Worm (Caenorhabditis elegans) whole organism, L1 larva: ENCODE measurements around the gene his-24.
A peak's percentile ranks its signal among the peaks of the same experiment; 100 is the strongest.

Experiments used
- C16A3.4 ChIP-seq: fragments of 150-350 bp; optimal IDR thresholded peaks from 2 replicates; lab custom pipeline; 2014; ENCODE audit warnings: missing biosample characterization, missing genetic modification characterization
- F16B12.6 ChIP-seq: fragments of 150-350 bp; optimal IDR thresholded peaks from 2 replicates; lab custom pipeline; 2014; ENCODE audit warnings: missing biosample characterization, missing genetic modification characterization
- Y116A8C.19 ChIP-seq: sonication (generic microtip); optimal IDR thresholded peaks from 2 replicates; lab custom pipeline; 2016; ENCODE audit warnings: missing compliant biosample characterization, missing genetic modification characterization, borderline replicate concordance
- aly-2 ChIP-seq: fragments of 150-350 bp; optimal IDR thresholded peaks from 2 replicates; lab custom pipeline; 2014; ENCODE audit warnings: missing biosample characterization, missing genetic modification characterization
- blmp-1 ChIP-seq: fragments of 150-350 bp; optimal IDR thresholded peaks from 2 replicates; lab custom pipeline; 2014; ENCODE audit warnings: missing biosample characterization, missing genetic modification characterization
- ceh-8 ChIP-seq: fragments of 200-800 bp; sonication (Bioruptor generic); optimal IDR thresholded peaks from 2 replicates; lab custom pipeline; 2018; ENCODE audit warnings: mild to moderate bottlenecking, missing genetic modification characterization, moderate library complexity, missing compliant biosample characterization
- ceh-90 ChIP-seq: sonication (generic microtip); optimal IDR thresholded peaks from 2 replicates; lab custom pipeline; 2016; ENCODE audit warnings: missing genetic modification characterization, missing compliant biosample characterization
- dpl-1 ChIP-seq, 3 experiments: fragments of 150-350 bp in 2 of 3; sonication (generic microtip) in 1 of 3; optimal IDR thresholded peaks; 2 replicates each; lab custom pipeline; 2014 to 2017; ENCODE audit warnings: missing biosample characterization in 3 of 3, missing genetic modification characterization in 3 of 3, missing genetic modification reagents in 3 of 3
- efl-1 ChIP-seq, 4 experiments: fragments of 150-350 bp; optimal IDR thresholded peaks in 3 of 4; peaks in 1 of 4; 1 replicate in 1 of 4; 2 replicates in 3 of 4; lab custom pipeline; 2014; ENCODE audit warnings: missing biosample characterization in 2 of 4, missing genetic modification characterization in 2 of 4, missing genetic modification reagents in 2 of 4
- efl-3 ChIP-seq: fragments of 200-800 bp; sonication (Bioruptor generic); optimal IDR thresholded peaks from 2 replicates; lab custom pipeline; 2018; ENCODE audit warnings: mild to moderate bottlenecking, missing genetic modification characterization, missing compliant biosample characterization
- egl-13 ChIP-seq: sonication (generic microtip); optimal IDR thresholded peaks from 2 replicates; lab custom pipeline; 2016; ENCODE audit warnings: missing genotype, missing genetic modification reagents, missing genetic modification characterization, missing compliant biosample characterization
- elt-2 ChIP-seq: sonication (generic microtip); optimal IDR thresholded peaks from 2 replicates; lab custom pipeline; 2016; ENCODE audit warnings: missing genetic modification characterization, mild to moderate bottlenecking, inconsistent platforms, missing compliant biosample characterization, missing genetic modification reagents
- elt-3 ChIP-seq, 6 experiments: fragments of 150-350 bp in 1 of 6; sonication (generic microtip); optimal IDR thresholded peaks; 2 replicates each; lab custom pipeline; 2017 to 2018; ENCODE audit warnings: missing biosample characterization in 6 of 6, missing genetic modification characterization in 6 of 6, inconsistent platforms in 1 of 6
- fkh-10 ChIP-seq: sonication (generic microtip); optimal IDR thresholded peaks from 2 replicates; lab custom pipeline; 2017; ENCODE audit warnings: missing biosample characterization, missing genetic modification reagents, missing genetic modification characterization
- fkh-8 ChIP-seq: sonication (generic microtip); optimal IDR thresholded peaks from 2 replicates; lab custom pipeline; 2016; ENCODE audit warnings: mild to moderate bottlenecking, missing genetic modification characterization, missing compliant biosample characterization
- fos-1 ChIP-seq: fragments of 150-350 bp; optimal IDR thresholded peaks from 2 replicates; lab custom pipeline; 2014; ENCODE audit warnings: missing biosample characterization, missing genetic modification characterization
- hlh-17 ChIP-seq: fragments of 200-800 bp; sonication (Bioruptor generic); optimal IDR thresholded peaks from 2 replicates; lab custom pipeline; 2018; ENCODE audit warnings: missing genetic modification characterization, mild to moderate bottlenecking, missing compliant biosample characterization, moderate library complexity, borderline replicate concordance
- hlh-4 ChIP-seq: sonication (generic microtip); optimal IDR thresholded peaks from 2 replicates; lab custom pipeline; 2016; ENCODE audit warnings: mild to moderate bottlenecking, missing genetic modification characterization, missing compliant biosample characterization
- hpl-2 ChIP-seq: fragments of 150-350 bp; optimal IDR thresholded peaks from 2 replicates; lab custom pipeline; 2014; ENCODE audit warnings: missing biosample characterization, missing genetic modification reagents, missing genetic modification characterization
- irx-1 ChIP-seq: sonication (generic microtip); optimal IDR thresholded peaks from 2 replicates; lab custom pipeline; 2016; ENCODE audit warnings: missing genetic modification characterization, missing compliant biosample characterization
- isw-1 ChIP-seq: fragments of 200-800 bp; sonication (Bioruptor generic); IDR thresholded peaks from 2 replicates; pipeline ENCODE4 v1.3.6; 2022; ENCODE audit warnings: missing genetic modification characterization, missing compliant biosample characterization
- jun-1 ChIP-seq: fragments of 150-350 bp; optimal IDR thresholded peaks from 2 replicates; lab custom pipeline; 2014; ENCODE audit warnings: missing biosample characterization, missing genetic modification reagents, missing genetic modification characterization
- lin-13 ChIP-seq: fragments of 150-350 bp; optimal IDR thresholded peaks from 2 replicates; lab custom pipeline; 2014; ENCODE audit warnings: missing biosample characterization, missing genetic modification reagents, missing genetic modification characterization
- lin-15B ChIP-seq: fragments of 150-350 bp; sonication (generic microtip); optimal IDR thresholded peaks from 3 replicates; lab custom pipeline; 2014; ENCODE audit warnings: missing biosample characterization, missing genetic modification characterization
- lin-35 ChIP-seq, 2 experiments: fragments of 150-350 bp; optimal IDR thresholded peaks; 2 replicates each; lab custom pipeline; 2014; ENCODE audit warnings: missing biosample characterization in 2 of 2, missing genetic modification characterization in 2 of 2, missing genetic modification reagents in 2 of 2
- lir-3 ChIP-seq: sonication (generic microtip); optimal IDR thresholded peaks from 2 replicates; lab custom pipeline; 2016; ENCODE audit warnings: mild to moderate bottlenecking, missing genetic modification characterization, moderate library complexity, missing compliant biosample characterization; ENCODE audit not compliant: poor library complexity
- lsy-2 ChIP-seq, 2 experiments: fragments of 150-350 bp; optimal IDR thresholded peaks; 2 replicates each; lab custom pipeline; 2014; ENCODE audit warnings: missing biosample characterization in 2 of 2, missing genetic modification characterization in 2 of 2
- mdl-1 ChIP-seq, 2 experiments: fragments of 150-350 bp; optimal IDR thresholded peaks; 2 replicates each; lab custom pipeline; 2014 to 2017; ENCODE audit warnings: missing biosample characterization in 2 of 2, missing genetic modification characterization in 2 of 2, inconsistent platforms in 1 of 2
- nhr-12 ChIP-seq: sonication (generic microtip); optimal IDR thresholded peaks from 2 replicates; lab custom pipeline; 2017; ENCODE audit warnings: missing biosample characterization, missing genetic modification characterization
- nhr-19 ChIP-seq: fragments of 200-800 bp; sonication (Bioruptor generic); conservative IDR thresholded peaks from 2 replicates; pipeline ENCODE4 v1.3.6; 2022; ENCODE audit warnings: missing genetic modification characterization, missing compliant biosample characterization
- nhr-28 ChIP-seq: fragments of 150-350 bp; optimal IDR thresholded peaks from 2 replicates; lab custom pipeline; 2014; ENCODE audit warnings: missing biosample characterization, missing genetic modification characterization
- nhr-76 ChIP-seq: sonication (generic microtip); optimal IDR thresholded peaks from 2 replicates; lab custom pipeline; 2017; ENCODE audit warnings: missing biosample characterization, missing genetic modification characterization
- nhr-85 ChIP-seq: sonication (generic microtip); peaks from one replicate; lab custom pipeline; 2016; ENCODE audit warnings: missing genetic modification characterization, inconsistent platforms, missing compliant biosample characterization
- nhr-90 ChIP-seq: sonication (generic microtip); optimal IDR thresholded peaks from 2 replicates; lab custom pipeline; 2016; ENCODE audit warnings: mild to moderate bottlenecking, missing genetic modification characterization, missing compliant biosample characterization; ENCODE audit not compliant: poor library complexity
- pag-3 ChIP-seq: sonication (generic microtip); optimal IDR thresholded peaks from 2 replicates; lab custom pipeline; 2017; ENCODE audit warnings: missing genetic modification characterization, mild to moderate bottlenecking, missing compliant biosample characterization, antibody characterized with exemption, borderline replicate concordance; ENCODE audit not compliant: insufficient read depth
- pax-3 ChIP-seq: fragments of 200-800 bp; sonication (Bioruptor generic); optimal IDR thresholded peaks from 2 replicates; lab custom pipeline; 2018; ENCODE audit warnings: mild to moderate bottlenecking, missing genetic modification characterization, moderate library complexity, missing compliant biosample characterization
- pqm-1 ChIP-seq: sonication (generic microtip); optimal IDR thresholded peaks from 3 replicates; lab custom pipeline; 2017; ENCODE audit warnings: missing biosample characterization, missing genetic modification characterization
- skn-1 ChIP-seq: fragments of 150-350 bp; optimal IDR thresholded peaks from 2 replicates; lab custom pipeline; 2014; ENCODE audit warnings: missing biosample characterization, missing genetic modification characterization
- snpc-4 ChIP-seq: fragments of 150-350 bp; optimal IDR thresholded peaks from 2 replicates; lab custom pipeline; 2014; ENCODE audit warnings: missing biosample characterization, missing genetic modification characterization
- snu-23 ChIP-seq: sonication (generic microtip); optimal IDR thresholded peaks from 2 replicates; lab custom pipeline; 2016; ENCODE audit warnings: missing genetic modification characterization, missing compliant biosample characterization
- sox-4 ChIP-seq: sonication (generic microtip); optimal IDR thresholded peaks from 2 replicates; lab custom pipeline; 2016; ENCODE audit warnings: missing genetic modification characterization, missing compliant biosample characterization
- sup-37 ChIP-seq: fragments of 200-800 bp; sonication (Bioruptor generic); optimal IDR thresholded peaks from 2 replicates; lab custom pipeline; 2018; ENCODE audit warnings: mild to moderate bottlenecking, missing genetic modification characterization, missing compliant biosample characterization
- swsn-7 ChIP-seq: sonication (generic microtip); optimal IDR thresholded peaks from 2 replicates; lab custom pipeline; 2016; ENCODE audit warnings: missing genetic modification characterization, missing compliant biosample characterization
- unc-62 ChIP-seq: fragments of 150-350 bp; optimal IDR thresholded peaks from 2 replicates; lab custom pipeline; 2014; ENCODE audit warnings: missing biosample characterization, missing genetic modification reagents, missing genetic modification characterization
- unc-86 ChIP-seq: sonication (generic microtip); optimal IDR thresholded peaks from 2 replicates; lab custom pipeline; 2016; ENCODE audit warnings: missing genetic modification characterization, missing compliant biosample characterization
- unc-98 ChIP-seq: fragments of 200-800 bp; sonication (Bioruptor generic); IDR thresholded peaks from 2 replicates; pipeline ENCODE4 v1.3.6; 2022; ENCODE audit warnings: missing genetic modification characterization, missing compliant biosample characterization
- zag-1 ChIP-seq: fragments of 150-350 bp; optimal IDR thresholded peaks from 2 replicates; lab custom pipeline; 2014; ENCODE audit warnings: missing biosample characterization, missing genetic modification characterization
- zip-4 ChIP-seq: fragments of 200-800 bp; sonication (Bioruptor generic); optimal IDR thresholded peaks from 2 replicates; lab custom pipeline; 2018; ENCODE audit warnings: mild to moderate bottlenecking, missing genetic modification characterization, moderate library complexity, missing compliant biosample characterization
- ztf-4 ChIP-seq: fragments of 150-350 bp; optimal IDR thresholded peaks from 2 replicates; lab custom pipeline; 2014; ENCODE audit warnings: missing biosample characterization, missing genetic modification characterization

his-24 gene

ce11 chrX:14502116-14502587, 12.3 kb downstream of the his-24 start (continued):
- no peak for TF ChIP-seq swsn-7 (tag; lab: Kevin White, UChicago)
- TF ChIP-seq egl-13 (tag; lab: Kevin White, UChicago), result no peak
- TF ChIP-seq C16A3.4 (tag; lab: Kevin White, UChicago), result peak; percentile 27
- peak; percentile 20 for TF ChIP-seq lir-3 (tag; lab: Kevin White, UChicago)
- no peak for TF ChIP-seq sox-4 (tag; lab: Kevin White, UChicago)
- TF ChIP-seq elt-2, result peak; percentile 96
- TF ChIP-seq unc-62 (GFP tag; lab: Kevin White, UChicago), result no peak
- no peak for TF ChIP-seq fkh-8 (tag; lab: Kevin White, UChicago)
- TF ChIP-seq skn-1 (tag; lab: Kevin White, UChicago), result no peak
- no peak for TF ChIP-seq nhr-12
- no peak for TF ChIP-seq hlh-4 (tag; lab: Kevin White, UChicago)
- no peak for TF ChIP-seq F16B12.6 (tag; lab: Kevin White, UChicago)
- no peak for TF ChIP-seq zip-4
- TF ChIP-seq pqm-1 (tag; lab: Kevin White, UChicago), result peak; percentile 28
- peak; percentile 69 for TF ChIP-seq irx-1 (tag; lab: Kevin White, UChicago)
- TF ChIP-seq fos-1 (tag; lab: Kevin White, UChicago), result peak; percentile 21
- peak in 1 of 2 experiments; percentile 78 for TF ChIP-seq mdl-1 (tag; optimal IDR thresholded peaks at IDR 0.05; lab: Kevin White, UChicago)
- no peak for TF ChIP-seq ceh-90 (tag; lab: Kevin White, UChicago)
- no peak for TF ChIP-seq nhr-28 (tag; lab: Kevin White, UChicago)
- no peak for TF ChIP-seq ztf-4 (tag; lab: Kevin White, UChicago)
- peak; percentile 28 for TF ChIP-seq jun-1
- TF ChIP-seq aly-2 (tag; lab: Kevin White, UChicago), result no peak
- peak in 2 of 3 experiments; percentile 8 to 14 for TF ChIP-seq dpl-1 (GFP tag; optimal IDR thresholded peaks at IDR 0.05; lab: Kevin White, UChicago)
- TF ChIP-seq nhr-90 (tag; lab: Kevin White, UChicago), result peak; percentile 86
- peak; percentile 44 for TF ChIP-seq lin-13
- TF ChIP-seq lin-15B (tag; lab: Kevin White, UChicago), result no peak
- peak in 1 of 2 experiments; percentile 83 for TF ChIP-seq lin-35 (GFP tag; optimal IDR thresholded peaks at IDR 0.05; lab: Kevin White, UChicago)
- no peak for TF ChIP-seq zag-1 (tag; lab: Kevin White, UChicago)
- no peak for TF ChIP-seq hpl-2 (GFP tag; lab: Kevin White, UChicago)
- TF ChIP-seq unc-86 (tag; lab: Kevin White, UChicago), result no peak
- no peak for TF ChIP-seq ceh-8 (GFP tag; lab: Kevin White, UChicago)
- no peak for TF ChIP-seq efl-3 (GFP tag; lab: Kevin White, UChicago)
- no peak for TF ChIP-seq fkh-10 (GFP tag; lab: Kevin White, UChicago)
- no peak for TF ChIP-seq snpc-4
- no peak for TF ChIP-seq hlh-17
- TF ChIP-seq nhr-85 (tag; lab: Kevin White, UChicago), result peak; percentile 98
- TF ChIP-seq elt-3 (tag; optimal IDR thresholded peaks at IDR 0.05; lab: Kevin White, UChicago), result peak in 5 of 6 experiments; percentile 2 to 93 (median 49)
- TF ChIP-seq pag-3 (tag; lab: Kevin White, UChicago), result no peak
- TF ChIP-seq nhr-76 (tag; lab: Kevin White, UChicago), result no peak
- TF ChIP-seq lsy-2 (tag; optimal IDR thresholded peaks at IDR 0.05; lab: Kevin White, UChicago), result peak; percentile 46 to 48
- no peak for TF ChIP-seq sup-37 (GFP tag; lab: Kevin White, UChicago)
- TF ChIP-seq blmp-1 (tag; lab: Kevin White, UChicago), result peak; percentile 60
- TF ChIP-seq Y116A8C.19 (tag; lab: Kevin White, UChicago), result no peak
- no peak for TF ChIP-seq pax-3 (tag; lab: Kevin White, UChicago)
- TF ChIP-seq snu-23 (GFP tag; lab: Kevin White, UChicago), result peak; percentile 71
- TF ChIP-seq isw-1 (GFP tag; lab: Robert Waterston, UW), result no peak
- TF ChIP-seq nhr-19 (GFP tag; lab: Robert Waterston, UW), result peak; percentile 74
- peak in 1 of 2 experiments; percentile 12 for TF ChIP-seq efl-1 (optimal IDR thresholded peaks at IDR 0.05; lab: Kevin White, UChicago)
- peak in 1 of 2 experiments; percentile 67 for TF ChIP-seq efl-1 (GFP tag; optimal IDR thresholded peaks at IDR 0.05 in 1 of 2; lab: Kevin White, UChicago)
- TF ChIP-seq unc-98, result no peak
